Worm (Caenorhabditis elegans): ENCODE results near the gene Y39A3A.4.

The Y39A3A.4 gene

ce11 chrIII:2099808-2100366 lies 23.5 kb upstream of the Y39A3A.4 start:
- no peak for TF ChIP-seq sma-3 (GFP tag; optimal IDR thresholded peaks at IDR 0.05)
- TF ChIP-seq fos-1 (tag; optimal IDR thresholded peaks at IDR 0.05): peak; percentile 98
- no peak for TF ChIP-seq zag-1 (tag; optimal IDR thresholded peaks at IDR 0.05)
- no peak for TF ChIP-seq ztf-1 (GFP tag; conservative IDR thresholded peaks at IDR 0.05)
- TF ChIP-seq egl-27 (tag; optimal IDR thresholded peaks at IDR 0.05): no peak
- TF ChIP-seq unc-39 (tag; optimal IDR thresholded peaks at IDR 0.05): no peak
- no peak for TF ChIP-seq C34F6.9 (tag; optimal IDR thresholded peaks at IDR 0.05)
- peak; percentile 67 for TF ChIP-seq crh-2 (tag; optimal IDR thresholded peaks at IDR 0.05)
- TF ChIP-seq nhr-23 (tag; optimal IDR thresholded peaks at IDR 0.05): no peak

ce11 chrIII:2098185-2098584 lies 21.8 kb upstream of the Y39A3A.4 start:
- no peak for TF ChIP-seq mbf-1 (tag; optimal IDR thresholded peaks at IDR 0.05)
- TF ChIP-seq alr-1 (tag; optimal IDR thresholded peaks at IDR 0.05): no peak

ce11 chrIII:2092409-2092808 lies 16.0 kb upstream of the Y39A3A.4 start, which contains the start of gene Y48G9A.9:
Gene Y48G9A.9, plus strand, starts transcription at chrIII:2092709.
- TF ChIP-seq ztf-11 (tag; optimal IDR thresholded peaks at IDR 0.05) (no peak), nhr-237 (tag; optimal IDR thresholded peaks at IDR 0.05) (no peak), crh-2 (tag; optimal IDR thresholded peaks at IDR 0.05) (no peak), lin-13 (GFP tag; optimal IDR thresholded peaks at IDR 0.05) (no peak), aly-2 (tag; optimal IDR thresholded peaks at IDR 0.05) (no peak), mab-5 (tag; optimal IDR thresholded peaks at IDR 0.05) (no peak), ZK546.5 (tag; optimal IDR thresholded peaks at IDR 0.05) (no peak), mbf-1 (tag; optimal IDR thresholded peaks at IDR 0.05) (no peak), unc-62 (GFP tag; optimal IDR thresholded peaks at IDR 0.05) (no peak), lin-11 (tag; optimal IDR thresholded peaks at IDR 0.05) (no peak), lin-39 (tag; optimal IDR thresholded peaks at IDR 0.05) (no peak), R02D3.7 (tag; optimal IDR thresholded peaks at IDR 0.05) (no peak), ceh-16 (tag; optimal IDR thresholded peaks at IDR 0.05) (no peak), alr-1 (tag; optimal IDR thresholded peaks at IDR 0.05) (no peak), nhr-11 (tag; optimal IDR thresholded peaks at IDR 0.05) (no peak), nhr-77 (tag; optimal IDR thresholded peaks at IDR 0.05) (no peak), F13H6.1 (tag; optimal IDR thresholded peaks at IDR 0.05) (no peak), nhr-129 (tag; optimal IDR thresholded peaks at IDR 0.05) (no peak), Y55F3AM.14 (GFP tag; optimal IDR thresholded peaks at IDR 0.05) (no peak)

ce11 chrIII:2091367-2091766 lies 15.0 kb upstream of the Y39A3A.4 start:
- TF ChIP-seq fos-1 (tag; optimal IDR thresholded peaks at IDR 0.05): peak; percentile 67
- no peak for TF ChIP-seq C34F6.9 (tag; optimal IDR thresholded peaks at IDR 0.05)
- no peak for TF ChIP-seq sma-3 (GFP tag; optimal IDR thresholded peaks at IDR 0.05)
- no peak for TF ChIP-seq lsy-2 (tag; optimal IDR thresholded peaks at IDR 0.05)
- TF ChIP-seq snpc-4 (tag; optimal IDR thresholded peaks at IDR 0.05): no peak

- TF ChIP-seq F13H6.1 (tag; optimal IDR thresholded peaks at IDR 0.05): peak; percentile 73
- peak; percentile 89 for TF ChIP-seq fos-1 (tag; optimal IDR thresholded peaks at IDR 0.05)
- TF ChIP-seq nhr-6 (tag; optimal IDR thresholded peaks at IDR 0.05): peak; percentile 63
- no peak for TF ChIP-seq aly-2 (tag; optimal IDR thresholded peaks at IDR 0.05)
- TF ChIP-seq ztf-11 (tag; optimal IDR thresholded peaks at IDR 0.05): no peak
- TF ChIP-seq lin-39 (tag; optimal IDR thresholded peaks at IDR 0.05): no peak
- no peak for TF ChIP-seq peb-1 (tag; optimal IDR thresholded peaks at IDR 0.05)
- TF ChIP-seq nhr-77 (tag; optimal IDR thresholded peaks at IDR 0.05): no peak
- TF ChIP-seq nhr-12 (tag; optimal IDR thresholded peaks at IDR 0.05): no peak
- no peak for TF ChIP-seq nhr-237 (tag; optimal IDR thresholded peaks at IDR 0.05)
- no peak for TF ChIP-seq unc-55 (GFP tag; optimal IDR thresholded peaks at IDR 0.05)
- TF ChIP-seq sma-9 (GFP tag; optimal IDR thresholded peaks at IDR 0.05): no peak
- no peak for TF ChIP-seq sma-9 (tag; optimal IDR thresholded peaks at IDR 0.05)
- no peak for TF ChIP-seq Y55F3AM.14 (GFP tag; optimal IDR thresholded peaks at IDR 0.05)
- no peak for TF ChIP-seq mab-5 (tag; optimal IDR thresholded peaks at IDR 0.05)
- TF ChIP-seq sma-3 (GFP tag; optimal IDR thresholded peaks at IDR 0.05): peak; percentile 80
- TF ChIP-seq ama-1 (optimal IDR thresholded peaks at IDR 0.05): no peak
- no peak for TF ChIP-seq skn-1 (tag; optimal IDR thresholded peaks at IDR 0.05)
- no peak for TF ChIP-seq zag-1 (tag; optimal IDR thresholded peaks at IDR 0.05)
- peak; percentile 63 for TF ChIP-seq sem-4 (tag; optimal IDR thresholded peaks at IDR 0.05)
- peak; percentile 34 for TF ChIP-seq lin-13 (GFP tag; optimal IDR thresholded peaks at IDR 0.05)
- no peak for TF ChIP-seq nhr-10 (tag; optimal IDR thresholded peaks at IDR 0.05)
- TF ChIP-seq gmeb-1 (tag; optimal IDR thresholded peaks at IDR 0.05): peak; percentile 77
- no peak for TF ChIP-seq ztf-1 (GFP tag; conservative IDR thresholded peaks at IDR 0.05)
- TF ChIP-seq unc-39 (tag; optimal IDR thresholded peaks at IDR 0.05): no peak
- TF ChIP-seq C34F6.9 (tag; optimal IDR thresholded peaks at IDR 0.05): peak; percentile 64
- no peak for TF ChIP-seq elt-1 (tag; optimal IDR thresholded peaks at IDR 0.05)
- no peak for TF ChIP-seq nhr-11 (tag; optimal IDR thresholded peaks at IDR 0.05)
- no peak for TF ChIP-seq dmd-4 (tag; optimal IDR thresholded peaks at IDR 0.05)
- peak; percentile 27 for TF ChIP-seq ztf-4 (tag; optimal IDR thresholded peaks at IDR 0.05)
- no peak for TF ChIP-seq nhr-23 (tag; optimal IDR thresholded peaks at IDR 0.05)
- peak; percentile 37 for TF ChIP-seq blmp-1 (tag; optimal IDR thresholded peaks at IDR 0.05; ENCODE audit: insufficient read depth)
- peak in 1 of 2 experiments; percentile 62 for TF ChIP-seq lsy-2 (tag; optimal IDR thresholded peaks at IDR 0.05)
These were observed 14.3 kb upstream of the Y39A3A.4 start for ce11 chrIII:2090695-2091094.

Measured in whole organism, L2 larva.